Worm (Caenorhabditis elegans) whole organism, L4 larva: ENCODE measurements around the gene cyp-13B2.
A peak's percentile ranks its signal among the peaks of the same experiment; 100 is the strongest.

ENCODE experiments used
- F10B5.3 ChIP-seq: sonication (generic microtip); optimal IDR thresholded peaks from 2 replicates; lab custom pipeline; 2016; ENCODE audit warnings: mild to moderate bottlenecking, missing genetic modification characterization, missing compliant biosample characterization
- F49E8.2 ChIP-seq: sonication (generic microtip); optimal IDR thresholded peaks from 2 replicates; lab custom pipeline; 2016; ENCODE audit warnings: missing compliant biosample characterization, mild to moderate bottlenecking, missing genetic modification characterization, borderline replicate concordance
- R02D3.7 ChIP-seq: fragments of 150-350 bp; sonication (generic microtip); optimal IDR thresholded peaks from 3 replicates; lab custom pipeline; 2014; ENCODE audit warnings: missing biosample characterization, missing genetic modification characterization
- T20F7.1 ChIP-seq: fragments of 200-800 bp; sonication (Bioruptor generic); optimal IDR thresholded peaks from 2 replicates; lab custom pipeline; 2018; ENCODE audit warnings: mild to moderate bottlenecking, missing genetic modification characterization, missing compliant biosample characterization
- Y105C5A.15 ChIP-seq: fragments of 200-800 bp; sonication (Bioruptor generic); IDR thresholded peaks from 2 replicates; pipeline ENCODE4 v1.3.6; 2022; ENCODE audit warnings: missing genetic modification characterization, missing compliant biosample characterization
- Y48G9A.11 ChIP-seq: fragments of 200-800 bp; sonication (Bioruptor generic); IDR thresholded peaks from 2 replicates; pipeline ENCODE4 v1.3.6; 2022; ENCODE audit warnings: missing genetic modification reagents, missing genetic modification characterization, missing compliant biosample characterization
- Y75B8A.6 ChIP-seq: fragments of 200-800 bp; sonication (Bioruptor generic); IDR thresholded peaks from 2 replicates; pipeline ENCODE4 v1.3.6; 2022; ENCODE audit warnings: missing genetic modification reagents, missing genetic modification characterization, missing compliant biosample characterization
- ZK337.2 ChIP-seq: fragments of 200-800 bp; sonication (Bioruptor generic); IDR thresholded peaks from 2 replicates; pipeline ENCODE4 v1.3.6; 2022; ENCODE audit warnings: missing genetic modification reagents, missing genetic modification characterization, missing compliant biosample characterization
- aha-1 ChIP-seq: fragments of 150-350 bp; peaks from one replicate; lab custom pipeline; 2014; ENCODE audit warnings: missing biosample characterization, missing genetic modification characterization
- arid-1 ChIP-seq: fragments of 200-800 bp; sonication (Bioruptor generic); conservative IDR thresholded peaks from 2 replicates; pipeline ENCODE4 v1.3.6; 2022; ENCODE audit warnings: missing genetic modification reagents, missing genetic modification characterization, missing compliant biosample characterization
- ceh-62 ChIP-seq: sonication (generic microtip); optimal IDR thresholded peaks from 2 replicates; lab custom pipeline; 2017; ENCODE audit warnings: missing biosample characterization, missing genetic modification characterization
- ces-1 ChIP-seq: fragments of 150-350 bp; sonication (generic microtip); optimal IDR thresholded peaks from 4 replicates; lab custom pipeline; 2014; ENCODE audit warnings: missing biosample characterization, missing genetic modification reagents, missing genetic modification characterization
- cey-2 ChIP-seq: sonication (generic microtip); optimal IDR thresholded peaks from 3 replicates; lab custom pipeline; 2017; ENCODE audit warnings: missing genetic modification characterization, mild to moderate bottlenecking, missing compliant biosample characterization, antibody characterized with exemption, borderline replicate concordance; ENCODE audit not compliant: insufficient read depth
- ctbp-1 ChIP-seq: fragments of 200-800 bp; sonication (Bioruptor generic); IDR thresholded peaks from 2 replicates; pipeline ENCODE4 v1.3.6; 2022; ENCODE audit warnings: missing genetic modification reagents, missing genetic modification characterization, missing compliant biosample characterization
- daf-12 ChIP-seq: fragments of 150-350 bp; optimal IDR thresholded peaks from 2 replicates; lab custom pipeline; 2014; ENCODE audit warnings: missing biosample characterization, missing genetic modification reagents, missing genetic modification characterization
- dmd-6 ChIP-seq: fragments of 200-800 bp; sonication (Bioruptor generic); IDR thresholded peaks from 2 replicates; pipeline ENCODE4 v1.3.6; 2022; ENCODE audit warnings: missing genetic modification reagents, missing genetic modification characterization, missing compliant biosample characterization
- dmd-8 ChIP-seq: fragments of 200-800 bp; sonication (Bioruptor generic); IDR thresholded peaks from 2 replicates; pipeline ENCODE4 v1.3.6; 2022; ENCODE audit warnings: missing genetic modification characterization, missing compliant biosample characterization
- fkh-10 ChIP-seq: fragments of 150-350 bp; optimal IDR thresholded peaks from 2 replicates; lab custom pipeline; 2014; ENCODE audit warnings: missing biosample characterization, missing genetic modification reagents, missing genetic modification characterization
- fos-1 ChIP-seq: fragments of 150-350 bp; optimal IDR thresholded peaks from 2 replicates; lab custom pipeline; 2014; ENCODE audit warnings: missing biosample characterization, missing genetic modification characterization
- lim-7 ChIP-seq: fragments of 200-800 bp; sonication (Bioruptor generic); IDR thresholded peaks from 2 replicates; pipeline ENCODE4 v1.3.6; 2022; ENCODE audit warnings: missing genetic modification characterization, missing compliant biosample characterization
- lin-13 ChIP-seq: fragments of 150-350 bp; optimal IDR thresholded peaks from 2 replicates; lab custom pipeline; 2014; ENCODE audit warnings: missing biosample characterization, missing genetic modification reagents, missing genetic modification characterization
- lin-39 ChIP-seq: fragments of 150-350 bp; optimal IDR thresholded peaks from 2 replicates; lab custom pipeline; 2014; ENCODE audit warnings: missing biosample characterization, missing genetic modification reagents, missing genetic modification characterization
- lsy-2 ChIP-seq, 2 experiments: fragments of 150-350 bp in 1 of 2; sonication (generic microtip) in 1 of 2; optimal IDR thresholded peaks; 2 replicates each; lab custom pipeline; 2014 to 2017; ENCODE audit warnings: missing biosample characterization in 2 of 2, missing genetic modification characterization in 2 of 2
- mdl-1 ChIP-seq, 2 experiments: fragments of 150-350 bp in 1 of 2; sonication (generic microtip) in 1 of 2; optimal IDR thresholded peaks; 2 replicates each; lab custom pipeline; 2014 to 2017; ENCODE audit warnings: missing biosample characterization in 2 of 2, missing genetic modification characterization in 2 of 2
- mes-2 ChIP-seq: sonication (generic microtip); optimal IDR thresholded peaks from 2 replicates; lab custom pipeline; 2016; ENCODE audit warnings: missing genotype, mild to moderate bottlenecking, missing genetic modification characterization, missing compliant biosample characterization; ENCODE audit not compliant: poor library complexity, severe bottlenecking
- mxl-2 ChIP-seq: fragments of 200-800 bp; sonication (Bioruptor generic); conservative IDR thresholded peaks from 2 replicates; pipeline ENCODE4 v1.3.6; 2022; ENCODE audit warnings: missing genetic modification reagents, missing genetic modification characterization, missing compliant biosample characterization
- mxl-3 ChIP-seq: fragments of 200-800 bp; sonication (Bioruptor generic); optimal IDR thresholded peaks from 2 replicates; lab custom pipeline; 2018; ENCODE audit warnings: mild to moderate bottlenecking, missing genetic modification characterization, missing compliant biosample characterization
- nhr-102 ChIP-seq: sonication (generic microtip); optimal IDR thresholded peaks from 2 replicates; lab custom pipeline; 2016; ENCODE audit warnings: mild to moderate bottlenecking, missing genetic modification characterization, moderate library complexity, missing compliant biosample characterization
- nhr-237 ChIP-seq: sonication (generic microtip); optimal IDR thresholded peaks from 2 replicates; lab custom pipeline; 2017; ENCODE audit warnings: missing biosample characterization, missing genetic modification characterization
- nhr-25 ChIP-seq: sonication (generic microtip); optimal IDR thresholded peaks from 2 replicates; lab custom pipeline; 2017; ENCODE audit warnings: missing genetic modification characterization, mild to moderate bottlenecking, missing compliant biosample characterization, antibody characterized with exemption, moderate library complexity, borderline replicate concordance; ENCODE audit not compliant: insufficient read depth
- nhr-41 ChIP-seq: fragments of 200-800 bp; sonication (Bioruptor generic); IDR thresholded peaks from 2 replicates; pipeline ENCODE4 v1.3.6; 2022; ENCODE audit warnings: missing genetic modification reagents, missing genetic modification characterization, missing compliant biosample characterization
- nhr-6 ChIP-seq: fragments of 150-350 bp; optimal IDR thresholded peaks from 2 replicates; lab custom pipeline; 2014; ENCODE audit warnings: missing biosample characterization, missing genetic modification characterization
- nhr-77 ChIP-seq: fragments of 150-350 bp; optimal IDR thresholded peaks from 2 replicates; lab custom pipeline; 2014; ENCODE audit warnings: missing biosample characterization, missing genetic modification characterization
- sdz-12 ChIP-seq: fragments of 200-800 bp; sonication (Bioruptor generic); optimal IDR thresholded peaks from 2 replicates; lab custom pipeline; 2018; ENCODE audit warnings: mild to moderate bottlenecking, missing genetic modification characterization, missing compliant biosample characterization
- tra-1 ChIP-seq: fragments of 200-800 bp; sonication (Bioruptor generic); IDR thresholded peaks from 2 replicates; pipeline ENCODE4 v1.3.6; 2022; ENCODE audit warnings: missing genetic modification reagents, missing genetic modification characterization, missing compliant biosample characterization
- vab-7 ChIP-seq: fragments of 200-800 bp; sonication (Bioruptor generic); IDR thresholded peaks from 2 replicates; pipeline ENCODE4 v1.3.6; 2022; ENCODE audit warnings: missing genetic modification reagents, missing genetic modification characterization, missing compliant biosample characterization
- zag-1 ChIP-seq: fragments of 150-350 bp; optimal IDR thresholded peaks from 2 replicates; lab custom pipeline; 2014; ENCODE audit warnings: missing biosample characterization, missing genetic modification characterization
- zfp-3 ChIP-seq: fragments of 200-800 bp; sonication (Bioruptor generic); conservative IDR thresholded peaks from 2 replicates; pipeline ENCODE4 v1.3.6; 2022; ENCODE audit warnings: missing genetic modification reagents, missing genetic modification characterization, missing compliant biosample characterization

The cyp-13B2 gene

ce11 chrX:14247436-14248103, 22.2 kb downstream of the cyp-13B2 start, which contains the start of gene K04C1.5:
Gene K04C1.5, plus strand, starts transcription at chrX:14248053.
- TF ChIP-seq aha-1 (tag; lab: Kevin White, UChicago) = peak; percentile 58
- TF ChIP-seq mes-2 (tag; lab: Kevin White, UChicago) = no peak
- no peak for TF ChIP-seq lim-7 (GFP tag; lab: Robert Waterston, UW)

- no peak for TF ChIP-seq mdl-1 (tag; optimal IDR thresholded peaks at IDR 0.05; lab: Kevin White, UChicago)
- no peak for TF ChIP-seq R02D3.7 (tag; lab: Kevin White, UChicago)
- no peak for TF ChIP-seq nhr-41
- no peak for TF ChIP-seq mxl-3
- no peak for TF ChIP-seq lsy-2 (tag; optimal IDR thresholded peaks at IDR 0.05; lab: Kevin White, UChicago)
- no peak for TF ChIP-seq tra-1 (GFP tag; lab: Robert Waterston, UW)
- no peak for TF ChIP-seq zfp-3 (GFP tag; lab: Robert Waterston, UW)
- no peak for TF ChIP-seq zag-1 (tag; lab: Kevin White, UChicago)
- TF ChIP-seq fkh-10 (GFP tag; lab: Kevin White, UChicago) = no peak
- no peak for TF ChIP-seq dmd-8
- TF ChIP-seq mxl-2 (GFP tag; lab: Robert Waterston, UW) = no peak
- TF ChIP-seq nhr-77 = no peak
- no peak for TF ChIP-seq F10B5.3 (tag; lab: Kevin White, UChicago)
- no peak for TF ChIP-seq ces-1 (GFP tag; lab: Kevin White, UChicago)
- TF ChIP-seq nhr-6 (tag; lab: Kevin White, UChicago) = no peak
- TF ChIP-seq arid-1 (GFP tag; lab: Robert Waterston, UW) = no peak
- no peak for TF ChIP-seq nhr-25 (tag; lab: Kevin White, UChicago)
- no peak for TF ChIP-seq sdz-12 (GFP tag; lab: Kevin White, UChicago)
- no peak for TF ChIP-seq T20F7.1 (GFP tag; lab: Kevin White, UChicago)
- TF ChIP-seq ceh-62 = no peak
Observed at ce11 chrX:14252042-14252441, 26.7 kb downstream of the cyp-13B2 start, which contains the start of gene E02H4.6. Gene E02H4.6, minus strand, starts transcription at chrX:14252142.

- TF ChIP-seq fos-1 (tag; lab: Kevin White, UChicago) (no peak), zag-1 (tag; lab: Kevin White, UChicago) (no peak), lin-39 (tag; lab: Kevin White, UChicago) (no peak), vab-7 (GFP tag; lab: Robert Waterston, UW) (no peak), daf-12 (no peak), F49E8.2 (tag; lab: Kevin White, UChicago) (no peak), nhr-102 (tag; lab: Kevin White, UChicago) (no peak), nhr-237 (tag; lab: Kevin White, UChicago) (no peak), ctbp-1 (GFP tag; lab: Robert Waterston, UW) (no peak), Y105C5A.15 (no peak), Y75B8A.6 (GFP tag; lab: Robert Waterston, UW) (no peak), cey-2 (tag; lab: Kevin White, UChicago) (no peak), ZK337.2 (no peak), lin-13 (GFP tag; lab: Kevin White, UChicago) (no peak), aha-1 (tag; lab: Kevin White, UChicago) (no peak), dmd-6 (GFP tag; lab: Robert Waterston, UW) (no peak), Y48G9A.11 (GFP tag; lab: Robert Waterston, UW) (no peak)
Observed at ce11 chrX:14255031-14255430, 29.7 kb downstream of the cyp-13B2 start, which contains the start of gene E02H4.5. Gene E02H4.5, minus strand, starts transcription at chrX:14255131.
